Worm (Caenorhabditis elegans): ENCODE results near the gene tbx-37.

- TF ChIP-seq flt-1 (GFP tag; IDR thresholded peaks at IDR 0.05), result no peak
- no peak for TF ChIP-seq tab-1 (GFP tag; IDR thresholded peaks at IDR 0.05)
- no peak for TF ChIP-seq T22C8.4 (GFP tag; IDR thresholded peaks at IDR 0.05)
These were observed 13.9 kb upstream of the tbx-37 start for ce11 chrIII:11240776-11241175.
